Worm (Caenorhabditis elegans): ENCODE results near the gene sup-35.

DNA sequence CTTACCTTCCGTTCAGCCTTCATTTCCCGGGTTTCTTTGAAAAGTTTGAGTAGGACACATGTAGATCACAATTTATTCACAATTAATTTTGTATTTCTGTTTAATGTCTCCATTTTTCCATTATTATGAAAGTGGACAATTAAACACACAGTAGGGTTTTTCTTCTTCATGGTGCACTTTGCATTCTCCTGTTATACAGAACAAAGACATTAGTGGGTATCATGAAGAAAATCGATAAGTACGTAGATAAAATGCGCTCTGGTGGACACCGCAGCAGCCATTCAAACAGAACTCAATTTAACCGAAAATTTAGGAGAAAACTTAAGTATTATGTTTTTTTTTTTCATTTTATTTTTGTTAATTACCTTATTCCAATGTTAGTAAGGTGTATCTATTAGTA is 10.3 kb upstream of the sup-35 start:
- no peak for TF ChIP-seq klf-2 (GFP tag; conservative IDR thresholded peaks at IDR 0.05)
- no peak for TF ChIP-seq cog-1 (tag; optimal IDR thresholded peaks at IDR 0.05)
